Fruit fly (Drosophila melanogaster) whole organism, embryonic: ENCODE measurements around the gene CG32713.

Experiments
- Abd-B ChIP-seq: fragments of 200-800 bp; sonication (Bioruptor generic); optimal IDR thresholded peaks from 2 replicates; lab custom pipeline; 2018; ENCODE audit warnings: missing biosample characterization, mild to moderate bottlenecking, missing genetic modification characterization, moderate library complexity
- Atf-2 ChIP-seq: fragments of 200-800 bp; sonication (Bioruptor generic); optimal IDR thresholded peaks from 2 replicates; lab custom pipeline; 2016; ENCODE audit warnings: missing biosample characterization, missing genetic modification characterization
- CG10654 ChIP-seq: fragments of 200-800 bp; sonication (Bioruptor generic); optimal IDR thresholded peaks from 2 replicates; lab custom pipeline; 2016; ENCODE audit warnings: missing biosample characterization, missing genetic modification characterization
- CG14050 ChIP-seq: fragments of 200-800 bp; sonication (Bioruptor generic); IDR thresholded peaks from 3 replicates; pipeline ENCODE4 v1.3.6; 2022; ENCODE audit warnings: missing biosample characterization, missing genetic modification characterization
- CG15073 ChIP-seq: fragments of 200-800 bp; sonication (Bioruptor generic); optimal IDR thresholded peaks from 2 replicates; lab custom pipeline; 2016; ENCODE audit warnings: missing biosample characterization, missing genetic modification characterization
- CG15479 ChIP-seq: fragments of 200-800 bp; sonication (Bioruptor generic); optimal IDR thresholded peaks from 3 replicates; lab custom pipeline; 2019; ENCODE audit warnings: missing biosample characterization, mild to moderate bottlenecking, missing genetic modification characterization, moderate library complexity
- CG18619 ChIP-seq: fragments of 200-800 bp; sonication (Bioruptor generic); optimal IDR thresholded peaks from 3 replicates; lab custom pipeline; 2017; ENCODE audit warnings: missing biosample characterization, mild to moderate bottlenecking, missing genetic modification characterization
- CG2678 ChIP-seq: fragments of 200-800 bp; sonication (Bioruptor generic); optimal IDR thresholded peaks from 3 replicates; lab custom pipeline; 2019; ENCODE audit warnings: missing biosample characterization, mild to moderate bottlenecking, missing genetic modification characterization, moderate library complexity
- CG34224 ChIP-seq: fragments of 200-800 bp; sonication (Bioruptor generic); IDR thresholded peaks from 3 replicates; pipeline ENCODE4 v1.3.6; 2022; ENCODE audit warnings: missing biosample characterization, missing genetic modification characterization; ENCODE audit not compliant: partially characterized antibody
- CG42726 ChIP-seq: fragments of 200-800 bp; sonication (Bioruptor generic); IDR thresholded peaks from 2 replicates; pipeline ENCODE4 v1.3.6; 2022; ENCODE audit warnings: missing biosample characterization, missing genetic modification characterization; ENCODE audit not compliant: partially characterized antibody
- CG4404 ChIP-seq: fragments of 200-800 bp; sonication (Bioruptor generic); IDR thresholded peaks from 2 replicates; pipeline ENCODE4 v1.3.6; 2022; ENCODE audit warnings: missing biosample characterization, missing genetic modification characterization
- CG5245 ChIP-seq: fragments of 200-800 bp; sonication (Bioruptor generic); optimal IDR thresholded peaks from 3 replicates; lab custom pipeline; 2016; ENCODE audit warnings: missing biosample characterization, missing genetic modification characterization
- CG5953 ChIP-seq: fragments of 200-800 bp; sonication (Bioruptor generic); IDR thresholded peaks from 2 replicates; pipeline ENCODE4 v1.3.6; 2022; ENCODE audit warnings: missing biosample characterization, missing genetic modification characterization
- CG6683 ChIP-seq: fragments of 200-800 bp; sonication (Bioruptor generic); optimal IDR thresholded peaks from 2 replicates; lab custom pipeline; 2017; ENCODE audit warnings: missing biosample characterization, mild to moderate bottlenecking, missing genetic modification characterization, missing genetic modification reagents
- CG7963 ChIP-seq: fragments of 200-800 bp; sonication (Bioruptor generic); IDR thresholded peaks from 3 replicates; pipeline ENCODE4 v1.3.6; 2022; ENCODE audit warnings: missing biosample characterization, missing genetic modification characterization; ENCODE audit not compliant: partially characterized antibody
- CG9876 ChIP-seq: fragments of 200-800 bp; sonication (Bioruptor generic); optimal IDR thresholded peaks from 2 replicates; lab custom pipeline; 2016; ENCODE audit warnings: missing biosample characterization, missing genetic modification characterization
- CG9932 ChIP-seq: fragments of 200-800 bp; sonication (Bioruptor generic); IDR thresholded peaks from 2 replicates; pipeline ENCODE4 v1.3.6; 2022; ENCODE audit warnings: missing biosample characterization, missing genetic modification characterization
- CHES-1-like ChIP-seq: fragments of 200-800 bp; sonication (Bioruptor generic); optimal IDR thresholded peaks from 2 replicates; lab custom pipeline; 2016; ENCODE audit warnings: missing biosample characterization, missing genetic modification characterization
- ERR ChIP-seq: fragments of 200-800 bp; sonication (Bioruptor generic); optimal IDR thresholded peaks from 2 replicates; lab custom pipeline; 2016; ENCODE audit warnings: missing biosample characterization, missing genetic modification characterization
- Elba2 ChIP-seq: fragments of 200-800 bp; sonication (Bioruptor generic); optimal IDR thresholded peaks from 3 replicates; lab custom pipeline; 2016; ENCODE audit warnings: missing biosample characterization, missing genetic modification characterization
- Fer1 ChIP-seq: fragments of 200-800 bp; sonication (Bioruptor generic); optimal IDR thresholded peaks from 2 replicates; lab custom pipeline; 2017; ENCODE audit warnings: missing biosample characterization, mild to moderate bottlenecking, missing genetic modification characterization
- GATAe ChIP-seq: fragments of 200-800 bp; sonication (Bioruptor generic); conservative IDR thresholded peaks from 2 replicates; pipeline ENCODE4 v1.3.6; 2022; ENCODE audit warnings: missing biosample characterization, missing genetic modification characterization
- HLHmδ ChIP-seq: fragments of 200-800 bp; sonication (Bioruptor generic); optimal IDR thresholded peaks from 2 replicates; lab custom pipeline; 2018; ENCODE audit warnings: missing biosample characterization, mild to moderate bottlenecking, missing genetic modification characterization, moderate library complexity
- MTF-1 ChIP-seq: fragments of 200-800 bp; sonication (Bioruptor generic); optimal IDR thresholded peaks from 2 replicates; lab custom pipeline; 2018; ENCODE audit warnings: missing biosample characterization, mild to moderate bottlenecking, missing genetic modification characterization, borderline replicate concordance
- Mrtf ChIP-seq: fragments of 200-800 bp; sonication (Bioruptor generic); IDR thresholded peaks from 3 replicates; pipeline ENCODE4 v1.3.6; 2022; ENCODE audit warnings: missing biosample characterization, missing genetic modification characterization
- NK7.1 ChIP-seq: fragments of 200-800 bp; sonication (Bioruptor generic); optimal IDR thresholded peaks from 3 replicates; lab custom pipeline; 2016; ENCODE audit warnings: missing biosample characterization, missing genetic modification characterization
- Sox100B ChIP-seq: fragments of 200-800 bp; sonication (Bioruptor generic); optimal IDR thresholded peaks from 3 replicates; lab custom pipeline; 2018; ENCODE audit warnings: missing biosample characterization, mild to moderate bottlenecking, missing genetic modification characterization
- Stat92E ChIP-seq, 3 experiments: fragments of >200 bp in 2 of 3; fragments of 200-800 bp in 1 of 3; sonication (Bioruptor generic) in 1 of 3; optimal IDR thresholded peaks; 2 replicates each; lab custom pipeline; 2017 to 2019; ENCODE audit warnings: missing biosample characterization in 3 of 3, missing genetic modification characterization in 3 of 3, mild to moderate bottlenecking in 1 of 3, moderate library complexity in 1 of 3
- Tbp ChIP-seq: fragments of >200 bp; optimal IDR thresholded peaks from 2 replicates; lab custom pipeline; 2018; ENCODE audit warnings: missing biosample characterization, missing genetic modification characterization
- Vsx1 ChIP-seq: fragments of 200-800 bp; sonication (Bioruptor generic); optimal IDR thresholded peaks from 2 replicates; lab custom pipeline; 2017; ENCODE audit warnings: missing biosample characterization, mild to moderate bottlenecking, missing genetic modification characterization, missing genetic modification reagents
- chn ChIP-seq: fragments of 200-800 bp; sonication (Bioruptor generic); optimal IDR thresholded peaks from 2 replicates; lab custom pipeline; 2016; ENCODE audit warnings: missing biosample characterization, missing genetic modification characterization
- crol ChIP-seq: fragments of 200-800 bp; sonication (Bioruptor generic); IDR thresholded peaks from 2 replicates; pipeline ENCODE4 v1.3.6; 2022; ENCODE audit warnings: missing biosample characterization, missing genetic modification characterization
- emc ChIP-seq: fragments of 200-800 bp; sonication (Bioruptor generic); optimal IDR thresholded peaks from 2 replicates; lab custom pipeline; 2016; ENCODE audit warnings: missing biosample characterization, missing genetic modification characterization
- en ChIP-seq: fragments of 200-800 bp; sonication (Bioruptor generic); optimal IDR thresholded peaks from 2 replicates; lab custom pipeline; 2016; ENCODE audit warnings: missing biosample characterization, missing genetic modification characterization
- fd64A ChIP-seq: fragments of 200-800 bp; sonication (Bioruptor generic); optimal IDR thresholded peaks from 3 replicates; lab custom pipeline; 2018; ENCODE audit warnings: missing biosample characterization, mild to moderate bottlenecking, missing genetic modification characterization
- hth ChIP-seq: fragments of >200 bp; optimal IDR thresholded peaks from 2 replicates; lab custom pipeline; 2017; ENCODE audit warnings: inconsistent platforms
- ind ChIP-seq: fragments of 200-800 bp; sonication (Bioruptor generic); optimal IDR thresholded peaks from 3 replicates; lab custom pipeline; 2016; ENCODE audit warnings: missing biosample characterization, missing genetic modification characterization
- lmd ChIP-seq: fragments of 200-800 bp; sonication (Bioruptor generic); IDR thresholded peaks from 2 replicates; pipeline ENCODE4 v1.3.6; 2022; ENCODE audit warnings: missing biosample characterization, missing genetic modification characterization
- nau ChIP-seq: fragments of 200-800 bp; sonication (Bioruptor generic); optimal IDR thresholded peaks from 3 replicates; lab custom pipeline; 2017; ENCODE audit warnings: missing biosample characterization, mild to moderate bottlenecking, missing genetic modification characterization, missing genetic modification reagents
- onecut ChIP-seq: fragments of 200-800 bp; sonication (Bioruptor generic); IDR thresholded peaks from 2 replicates; pipeline ENCODE4 v1.3.6; 2022; ENCODE audit warnings: missing biosample characterization, missing genetic modification characterization
- org-1 ChIP-seq: fragments of 200-800 bp; sonication (Bioruptor generic); optimal IDR thresholded peaks from 2 replicates; lab custom pipeline; 2017; ENCODE audit warnings: missing biosample characterization, missing genetic modification characterization
- p53 ChIP-seq: fragments of 200-800 bp; sonication (Bioruptor generic); optimal IDR thresholded peaks from 2 replicates; lab custom pipeline; 2016; ENCODE audit warnings: missing biosample characterization, missing genetic modification characterization
- peb ChIP-seq: fragments of 200-800 bp; sonication (Bioruptor generic); IDR thresholded peaks from 2 replicates; pipeline ENCODE4 v1.3.6; 2022; ENCODE audit warnings: missing biosample characterization, missing genetic modification characterization
- rib ChIP-seq: fragments of 200-800 bp; sonication (Bioruptor generic); IDR thresholded peaks from 2 replicates; pipeline ENCODE4 v1.3.6; 2022; ENCODE audit warnings: missing biosample characterization, missing genetic modification characterization
- seq ChIP-seq: fragments of 200-800 bp; sonication (Bioruptor generic); IDR thresholded peaks from 2 replicates; pipeline ENCODE4 v1.3.6; 2022; ENCODE audit warnings: missing biosample characterization, missing genetic modification characterization
- shn ChIP-seq: fragments of 200-800 bp; sonication (Bioruptor generic); optimal IDR thresholded peaks from 3 replicates; lab custom pipeline; 2016; ENCODE audit warnings: missing biosample characterization, missing genetic modification characterization
- sna ChIP-seq: fragments of 200-800 bp; sonication (Bioruptor generic); IDR thresholded peaks from 2 replicates; pipeline ENCODE4 v1.3.6; 2022; ENCODE audit warnings: missing biosample characterization, missing genetic modification characterization; ENCODE audit not compliant: partially characterized antibody
- trem ChIP-seq: fragments of 200-800 bp; optimal IDR thresholded peaks from 3 replicates; lab custom pipeline; 2019; ENCODE audit warnings: missing biosample characterization, mild to moderate bottlenecking, missing genetic modification characterization, moderate library complexity
- tup ChIP-seq: fragments of 200-800 bp; sonication (Bioruptor generic); optimal IDR thresholded peaks from 2 replicates; lab custom pipeline; 2016; ENCODE audit warnings: missing biosample characterization, mild to moderate bottlenecking, missing genetic modification characterization, moderate library complexity
- tx ChIP-seq: fragments of 200-800 bp; sonication (Bioruptor generic); optimal IDR thresholded peaks from 2 replicates; lab custom pipeline; 2016; ENCODE audit warnings: missing biosample characterization, missing genetic modification characterization
- wdn ChIP-seq: fragments of 200-800 bp; sonication (Bioruptor generic); IDR thresholded peaks from 2 replicates; pipeline ENCODE4 v1.3.6; 2022; ENCODE audit warnings: missing biosample characterization, missing genetic modification characterization
- wor ChIP-seq: fragments of 200-800 bp; sonication (Bioruptor generic); IDR thresholded peaks from 2 replicates; pipeline ENCODE4 v1.3.6; 2022; ENCODE audit warnings: missing biosample characterization, missing genetic modification characterization

CG32713 gene

DNA sequence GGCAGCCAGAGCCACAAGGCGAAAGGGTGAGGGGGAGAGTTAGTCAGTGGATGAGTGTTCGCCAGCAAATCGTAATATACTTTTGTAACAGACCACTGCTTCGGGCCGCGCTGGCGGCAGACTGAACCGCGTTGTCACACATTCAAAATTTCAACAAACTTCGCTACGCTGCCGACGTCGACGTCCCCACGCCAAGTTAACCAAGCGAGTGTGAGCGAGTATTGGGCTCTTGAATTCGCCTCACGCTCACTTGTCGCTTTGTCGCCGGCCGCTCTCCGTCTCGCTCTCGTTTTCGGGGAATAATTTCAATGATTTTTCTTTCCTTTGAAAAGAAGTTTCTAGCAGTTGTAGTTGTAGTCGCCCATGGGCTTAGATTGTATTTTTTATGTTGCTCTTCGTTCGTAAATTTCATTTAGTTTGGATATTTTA, 45.9 kb downstream of the CG32713 start, which contains the start of gene lawc (continued):
- TF ChIP-seq CG5953 (GFP tag; lab: Robert Waterston, UW) (no peak), hth (lab: Kevin White, UChicago) (no peak), Vsx1 (GFP tag; lab: Kevin White, UChicago) (no peak), shn (GFP tag; lab: Kevin White, UChicago) (no peak), CG15479 (GFP tag; lab: Kevin White, UChicago) (no peak), Atf-2 (GFP tag; lab: Kevin White, UChicago) (no peak), CG42726 (GFP tag; lab: Robert Waterston, UW) (peak; percentile 31; the same call in 1 of the 2 replicates), nau (GFP tag; lab: Kevin White, UChicago) (peak; percentile 47), seq (peak; percentile 50; the same call in 1 of the 2 replicates), NK7.1 (no peak), CG15073 (GFP tag; lab: Kevin White, UChicago) (no peak), ERR (GFP tag; lab: Kevin White, UChicago) (no peak), ind (GFP tag; lab: Kevin White, UChicago) (no peak), CG4404 (no peak), CG9932 (peak; percentile 61), peb (GFP tag; lab: Robert Waterston, UW) (0 out of 2 replicates have a peak, but pooled peaks have one; percentile 12), Mrtf (GFP tag; lab: Robert Waterston, UW) (no peak), CG34224 (GFP tag; lab: Robert Waterston, UW) (peak; percentile 44), CG2678 (tag; lab: Kevin White, UChicago) (peak; percentile 21), CHES-1-like (GFP tag; lab: Kevin White, UChicago) (peak; percentile 20), tx (GFP tag; lab: Kevin White, UChicago) (no peak), Elba2 (no peak), Stat92E (GFP tag; optimal IDR thresholded peaks at IDR 0.05; lab: Kevin White, UChicago) (peak in 1 of 3 experiments; percentile 36), p53 (no peak), wor (GFP tag; lab: Robert Waterston, UW) (no peak), CG10654 (no peak), rib (GFP tag; lab: Robert Waterston, UW) (peak; percentile 72; the same call in 1 of the 2 replicates), CG18619 (GFP tag; lab: Kevin White, UChicago) (peak; percentile 33), sna (GFP tag; lab: Robert Waterston, UW) (no peak), fd64A (GFP tag; lab: Kevin White, UChicago) (peak; percentile 35), CG9876 (GFP tag; lab: Kevin White, UChicago) (no peak), Abd-B (no peak), chn (GFP tag; lab: Kevin White, UChicago) (no peak), Sox100B (no peak), org-1 (GFP tag; lab: Kevin White, UChicago) (no peak), CG6683 (GFP tag; lab: Kevin White, UChicago) (peak; percentile 41), Fer1 (GFP tag; lab: Kevin White, UChicago) (peak; percentile 80), tup (GFP tag; lab: Kevin White, UChicago) (no peak), CG14050 (no peak), trem (tag; lab: Kevin White, UChicago) (no peak), wdn (GFP tag; lab: Robert Waterston, UW) (peak; percentile 50; the same call in 1 of the 2 replicates), MTF-1 (GFP tag; lab: Kevin White, UChicago) (peak; percentile 34), CG5245 (no peak), onecut (GFP tag; lab: Robert Waterston, UW) (peak; percentile 85), Tbp (GFP tag; lab: Kevin White, UChicago) (no peak), CG7963 (GFP tag; lab: Robert Waterston, UW) (no peak), emc (GFP tag; lab: Kevin White, UChicago) (no peak), lmd (GFP tag; lab: Robert Waterston, UW) (no peak), en (GFP tag; lab: Kevin White, UChicago) (no peak), HLHmδ (no peak), crol (GFP tag; lab: Robert Waterston, UW) (peak; percentile 93), GATAe (GFP tag; lab: Robert Waterston, UW) (no peak)
